In genomic region chrIII:11488662-11489349, ce11 we compare ENCODE assay signal across 3 worm cellular contexts.
TF ChIP-seq lines count a peak whose summit lies in the region.

No protein-coding gene starts in this region.

TF ChIP-seq in whole organism, L3 larva, 47 proteins besides CTCF, POLR2A, EP300 and RAD21:
- TF ChIP-seq nhr-28 (tag; optimal IDR thresholded peaks at IDR 0.05; lab: Kevin White, UChicago) (no peak), nfya-1 (tag; optimal IDR thresholded peaks at IDR 0.05; lab: Kevin White, UChicago; ENCODE audit: insufficient read depth) (peak; percentile 89)

TF ChIP-seq in whole organism, L4 larva, 104 proteins besides CTCF, POLR2A, EP300 and RAD21:
- TF ChIP-seq zip-11 (GFP tag; IDR thresholded peaks at IDR 0.05; lab: Robert Waterston, UW): no peak
- TF ChIP-seq aha-1 (tag; lab: Kevin White, UChicago): peak; percentile 94

TF ChIP-seq in whole organism, late embryonic, 69 proteins besides CTCF, POLR2A, EP300 and RAD21:
- TF ChIP-seq lin-11 (tag; optimal IDR thresholded peaks at IDR 0.05; lab: Kevin White, UChicago): no peak
- TF ChIP-seq fkh-6 (tag; optimal IDR thresholded peaks at IDR 0.05; lab: Kevin White, UChicago): no peak
- TF ChIP-seq nfya-1 (tag; optimal IDR thresholded peaks at IDR 0.05; lab: Kevin White, UChicago): peak; percentile 64
- no peak for TF ChIP-seq ceh-6 (GFP tag; optimal IDR thresholded peaks at IDR 0.05; lab: Kevin White, UChicago)
